Worm (Caenorhabditis elegans) whole organism, L3 larva: ENCODE results near the gene F35D11.4.

ENCODE experiments used
- ZK546.5 ChIP-seq: sonication (generic microtip); optimal IDR thresholded peaks from 2 replicates; lab custom pipeline; 2017; ENCODE audit warnings: missing biosample characterization, missing genetic modification characterization
- aly-2 ChIP-seq: fragments of 150-350 bp; optimal IDR thresholded peaks from 2 replicates; lab custom pipeline; 2014; ENCODE audit warnings: missing biosample characterization, missing genetic modification characterization
- ceh-16 ChIP-seq: sonication (generic microtip); optimal IDR thresholded peaks from 2 replicates; lab custom pipeline; 2017; ENCODE audit warnings: missing biosample characterization, missing genetic modification characterization
- ceh-82 ChIP-seq: fragments of 150-350 bp; optimal IDR thresholded peaks from 2 replicates; lab custom pipeline; 2014; ENCODE audit warnings: missing biosample characterization, missing genetic modification characterization
- ceh-9 ChIP-seq: sonication (generic microtip); optimal IDR thresholded peaks from 2 replicates; lab custom pipeline; 2018; ENCODE audit warnings: missing biosample characterization, missing genetic modification characterization
- elt-1 ChIP-seq: fragments of 150-350 bp; optimal IDR thresholded peaks from 2 replicates; lab custom pipeline; 2014; ENCODE audit warnings: missing biosample characterization, missing genetic modification characterization
- eor-1 ChIP-seq, 2 experiments: fragments of 150-350 bp; optimal IDR thresholded peaks; 2 replicates each; lab custom pipeline; 2014 to 2018; ENCODE audit warnings: missing biosample characterization in 2 of 2, missing genetic modification characterization in 2 of 2
- fkh-10 ChIP-seq: sonication (generic microtip); optimal IDR thresholded peaks from 2 replicates; lab custom pipeline; 2017; ENCODE audit warnings: missing biosample characterization, missing genetic modification reagents, missing genetic modification characterization
- fkh-2 ChIP-seq: fragments of 150-350 bp; optimal IDR thresholded peaks from 2 replicates; lab custom pipeline; 2014; ENCODE audit warnings: missing biosample characterization, missing genetic modification reagents, missing genetic modification characterization
- hmg-11 ChIP-seq: sonication (generic microtip); optimal IDR thresholded peaks from 2 replicates; lab custom pipeline; 2016; ENCODE audit warnings: missing genetic modification characterization, missing compliant biosample characterization
- jun-1 ChIP-seq: fragments of 150-350 bp; optimal IDR thresholded peaks from 2 replicates; lab custom pipeline; 2014; ENCODE audit warnings: missing biosample characterization, missing genetic modification reagents, missing genetic modification characterization
- lin-15B ChIP-seq: fragments of 150-350 bp; optimal IDR thresholded peaks from 2 replicates; lab custom pipeline; 2014; ENCODE audit warnings: missing biosample characterization, missing genetic modification characterization
- lin-39 ChIP-seq: fragments of 150-350 bp; optimal IDR thresholded peaks from 2 replicates; lab custom pipeline; 2018; ENCODE audit warnings: missing biosample characterization, missing genetic modification reagents, missing genetic modification characterization
- lsy-12 ChIP-seq: sonication (generic microtip); optimal IDR thresholded peaks from 2 replicates; lab custom pipeline; 2016; ENCODE audit warnings: mild to moderate bottlenecking, missing genetic modification characterization, missing compliant biosample characterization
- mml-1 ChIP-seq: fragments of 150-350 bp; sonication (generic microtip); optimal IDR thresholded peaks from 3 replicates; lab custom pipeline; 2014; ENCODE audit warnings: missing biosample characterization, missing genetic modification characterization
- nfya-1 ChIP-seq: sonication (generic microtip); optimal IDR thresholded peaks from 2 replicates; lab custom pipeline; 2017; ENCODE audit warnings: missing genetic modification characterization, mild to moderate bottlenecking, missing compliant biosample characterization, antibody characterized with exemption, moderate library complexity; ENCODE audit not compliant: insufficient read depth
- nhr-11 ChIP-seq: fragments of 150-350 bp; optimal IDR thresholded peaks from 2 replicates; lab custom pipeline; 2014; ENCODE audit warnings: missing biosample characterization, missing genetic modification characterization
- nhr-12 ChIP-seq: fragments of 150-350 bp; optimal IDR thresholded peaks from 2 replicates; lab custom pipeline; 2014; ENCODE audit warnings: missing biosample characterization, missing genetic modification characterization
- nhr-237 ChIP-seq: fragments of 150-350 bp; optimal IDR thresholded peaks from 2 replicates; lab custom pipeline; 2014; ENCODE audit warnings: missing biosample characterization, missing genetic modification characterization
- nhr-28 ChIP-seq: fragments of 150-350 bp; optimal IDR thresholded peaks from 2 replicates; lab custom pipeline; 2014; ENCODE audit warnings: missing biosample characterization, missing genetic modification characterization
- nhr-43 ChIP-seq: sonication (generic microtip); optimal IDR thresholded peaks from 2 replicates; lab custom pipeline; 2016; ENCODE audit warnings: mild to moderate bottlenecking, missing genetic modification characterization, missing compliant biosample characterization; ENCODE audit not compliant: poor library complexity, severe bottlenecking
- nhr-76 ChIP-seq: fragments of 150-350 bp; sonication (generic microtip); optimal IDR thresholded peaks from 5 replicates; lab custom pipeline; 2014; ENCODE audit warnings: missing biosample characterization, missing genetic modification characterization
- pha-4 ChIP-seq: fragments of 150-350 bp; optimal IDR thresholded peaks from 2 replicates; lab custom pipeline; 2014; ENCODE audit warnings: missing biosample characterization, missing genetic modification reagents, missing genetic modification characterization
- pqm-1 ChIP-seq: fragments of 150-350 bp; optimal IDR thresholded peaks from 2 replicates; lab custom pipeline; 2017; ENCODE audit warnings: missing biosample characterization, missing genetic modification characterization, inconsistent platforms
- sea-2 ChIP-seq: fragments of 150-350 bp; sonication (generic microtip); optimal IDR thresholded peaks from 4 replicates; lab custom pipeline; 2014; ENCODE audit warnings: missing biosample characterization, missing genetic modification reagents, missing genetic modification characterization
- snpc-4 ChIP-seq: fragments of 150-350 bp; optimal IDR thresholded peaks from 2 replicates; lab custom pipeline; 2014; ENCODE audit warnings: missing biosample characterization, missing genetic modification characterization
- unc-39 ChIP-seq: sonication (generic microtip); optimal IDR thresholded peaks from 4 replicates; lab custom pipeline; 2017; ENCODE audit warnings: missing biosample characterization, missing genetic modification characterization
- unc-62 ChIP-seq: fragments of 150-350 bp; sonication (generic microtip); optimal IDR thresholded peaks from 4 replicates; lab custom pipeline; 2014; ENCODE audit warnings: missing biosample characterization, missing genetic modification reagents, missing genetic modification characterization
- zag-1 ChIP-seq: fragments of 150-350 bp; optimal IDR thresholded peaks from 2 replicates; lab custom pipeline; 2014; ENCODE audit warnings: missing biosample characterization, missing genetic modification characterization
- ztf-11 ChIP-seq: fragments of 150-350 bp; optimal IDR thresholded peaks from 2 replicates; lab custom pipeline; 2014; ENCODE audit warnings: missing biosample characterization, missing genetic modification characterization
- ztf-4 ChIP-seq: fragments of 150-350 bp; optimal IDR thresholded peaks from 2 replicates; lab custom pipeline; 2014; ENCODE audit warnings: missing biosample characterization, missing genetic modification characterization

The F35D11.4 gene

DNA sequence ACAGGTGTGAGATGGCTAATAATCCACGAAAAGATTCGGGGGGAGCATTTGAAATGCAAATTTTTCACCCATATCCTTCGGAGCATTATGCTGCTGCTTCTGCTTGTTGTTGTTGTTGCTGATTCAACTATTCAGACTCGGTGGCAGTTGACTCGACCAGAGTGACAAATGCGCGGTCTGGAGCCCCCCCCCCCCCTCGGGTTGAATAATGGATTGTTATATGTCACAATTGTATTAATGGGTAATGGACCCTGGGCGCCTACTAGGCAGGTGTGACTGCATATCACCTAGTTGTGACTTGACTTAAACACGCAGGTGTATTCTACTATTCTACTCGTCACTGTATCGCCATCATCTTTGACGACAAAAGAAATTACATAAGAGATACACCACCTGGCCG is 27.6 kb upstream of the F35D11.4 start:
- TF ChIP-seq lin-39 (peak; percentile 79), lsy-12 (tag; lab: Kevin White, UChicago) (peak; percentile 25), nfya-1 (no peak), ceh-16 (tag; lab: Kevin White, UChicago) (no peak), nhr-237 (tag; lab: Kevin White, UChicago) (no peak), pqm-1 (no peak), zag-1 (tag; lab: Kevin White, UChicago) (no peak), hmg-11 (no peak)

DNA sequence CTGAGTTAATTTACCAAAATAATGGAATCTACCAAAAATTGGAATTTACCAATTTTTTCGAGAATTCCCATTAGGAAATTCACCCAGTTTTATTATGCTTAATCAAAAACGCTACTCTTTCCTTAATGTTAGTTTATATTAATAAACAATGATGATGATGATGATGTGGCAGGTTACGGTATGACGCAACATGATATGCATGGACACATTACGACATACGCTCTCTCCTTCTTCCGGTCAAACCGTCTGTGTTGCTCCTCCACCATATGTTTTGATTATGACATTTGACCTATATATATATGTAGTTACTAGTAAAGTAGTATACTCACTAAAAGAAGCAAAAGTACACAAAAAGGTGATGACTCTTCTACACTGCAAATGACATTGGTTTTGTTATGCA is 25.8 kb upstream of the F35D11.4 start:
- TF ChIP-seq nhr-237 (tag; lab: Kevin White, UChicago), result no peak
- no peak for TF ChIP-seq nhr-11
- TF ChIP-seq ztf-11 (tag; lab: Kevin White, UChicago), result no peak
- no peak for TF ChIP-seq elt-1 (tag; lab: Kevin White, UChicago)
- TF ChIP-seq ztf-4 (tag; lab: Kevin White, UChicago), result no peak
- no peak for TF ChIP-seq nhr-76

DNA sequence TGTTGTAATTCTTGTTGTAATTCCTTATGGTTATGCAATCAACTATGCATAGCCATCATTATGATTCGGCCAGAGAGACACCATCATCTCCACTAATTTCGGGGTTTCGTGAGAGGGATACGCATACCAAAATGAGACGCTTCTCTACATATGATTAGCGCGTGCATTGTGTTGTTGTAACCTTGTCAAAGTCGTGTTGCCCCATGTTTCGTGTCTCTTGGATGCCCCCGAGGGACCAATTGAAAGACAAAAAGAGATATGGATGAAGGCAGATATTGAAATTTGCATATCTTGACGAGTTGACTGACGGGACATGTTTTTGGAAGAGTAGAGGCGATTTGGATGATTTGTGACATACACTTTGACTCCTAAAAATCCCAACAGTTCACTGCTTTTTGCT is 23.9 kb upstream of the F35D11.4 start:
- no peak for TF ChIP-seq aly-2
- TF ChIP-seq unc-62 (GFP tag; lab: Kevin White, UChicago), result peak; percentile 58

DNA sequence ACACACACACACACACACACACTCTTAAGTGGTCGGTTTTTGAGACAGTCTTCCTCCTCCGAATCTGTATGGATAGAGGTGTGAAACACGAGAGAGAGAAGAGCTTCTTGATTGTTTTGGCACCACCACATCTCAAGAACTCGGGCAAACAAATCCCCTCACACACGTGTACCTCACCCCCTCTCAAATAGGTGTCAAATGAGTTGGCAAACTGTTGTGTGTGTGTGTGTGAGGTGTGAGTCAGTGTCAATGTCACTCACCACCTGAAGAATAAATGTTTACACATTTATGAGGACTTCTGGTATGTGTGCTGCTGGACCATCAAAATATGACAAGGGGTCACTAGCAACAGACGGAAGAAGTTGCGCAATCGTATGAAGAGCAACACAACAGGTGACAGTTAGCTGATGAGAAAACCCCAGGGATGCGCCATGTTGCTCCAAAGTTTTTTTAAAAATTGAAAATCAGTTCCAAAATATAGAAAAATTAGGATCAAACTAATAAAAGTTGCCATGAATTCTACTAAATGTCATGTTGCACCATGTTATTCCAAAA is 23.2 kb upstream of the F35D11.4 start:
- TF ChIP-seq pha-4 (tag; lab: Kevin White, UChicago), result peak; percentile 77
- no peak for TF ChIP-seq sea-2 (GFP tag; lab: Kevin White, UChicago)
- TF ChIP-seq lin-15B (tag; lab: Kevin White, UChicago), result no peak

DNA sequence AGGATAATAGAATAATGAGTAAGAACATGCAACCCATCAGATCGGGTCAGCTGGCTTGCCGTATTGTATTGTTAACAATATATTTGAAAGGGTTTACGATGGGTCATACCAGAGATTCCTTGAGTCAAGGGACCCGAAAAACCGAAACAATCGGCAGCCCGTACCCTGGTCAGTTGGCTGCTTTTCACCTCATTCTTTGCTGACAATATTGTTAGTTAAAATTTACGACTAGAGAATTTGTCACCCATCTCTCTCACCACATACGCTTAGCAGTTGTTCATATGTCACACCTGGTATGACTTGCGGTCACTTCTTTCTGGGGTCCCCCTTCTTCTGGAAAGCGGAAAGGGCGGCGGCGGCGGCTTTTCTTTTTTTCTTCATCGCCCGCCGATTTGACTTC is 22.1 kb upstream of the F35D11.4 start:
- TF ChIP-seq nhr-12 (tag; lab: Kevin White, UChicago) (no peak), mml-1 (no peak), jun-1 (tag; lab: Kevin White, UChicago) (no peak), ceh-82 (tag; lab: Kevin White, UChicago) (no peak), nfya-1 (no peak), ztf-4 (tag; lab: Kevin White, UChicago) (no peak), pha-4 (tag; lab: Kevin White, UChicago) (no peak), nhr-43 (tag; lab: Kevin White, UChicago) (no peak), snpc-4 (tag; lab: Kevin White, UChicago) (no peak), fkh-10 (GFP tag; lab: Kevin White, UChicago) (no peak), lin-39 (no peak), ceh-9 (no peak), unc-39 (tag; lab: Kevin White, UChicago) (no peak)

DNA sequence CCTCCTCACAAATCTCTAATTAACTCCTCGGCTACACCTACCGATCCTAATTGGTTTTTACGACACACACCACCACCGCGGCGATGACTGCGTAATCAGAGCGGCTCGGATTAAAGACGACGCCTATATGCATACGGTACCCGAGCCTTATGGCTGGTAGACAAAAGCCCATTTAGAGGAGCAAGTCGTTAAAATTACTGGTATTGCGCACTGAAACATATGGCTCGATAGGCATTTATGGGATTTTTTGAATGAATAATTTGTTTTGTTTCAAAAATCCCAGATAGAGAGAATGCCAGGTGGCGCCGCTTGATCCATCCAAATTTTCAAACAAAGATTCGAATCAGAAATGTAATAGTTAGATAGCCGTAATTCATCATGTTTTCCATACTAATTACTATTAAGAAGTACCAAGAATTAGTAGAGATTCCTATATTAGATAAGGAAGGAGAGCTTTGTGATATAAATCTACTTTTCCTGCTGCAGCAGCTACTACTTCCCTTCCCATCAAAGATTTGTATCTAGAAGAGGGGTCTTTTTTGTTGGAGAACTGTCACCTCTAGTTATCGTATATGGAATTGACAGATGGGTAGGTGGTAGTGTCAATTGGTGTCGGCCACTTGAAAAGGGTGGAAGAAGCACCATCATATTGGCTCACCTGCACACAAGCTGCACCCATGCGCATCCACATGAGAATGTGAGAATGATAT is 19.9 kb upstream of the F35D11.4 start:
- TF ChIP-seq nhr-76 (no peak), elt-1 (tag; lab: Kevin White, UChicago) (peak; percentile 83)

DNA sequence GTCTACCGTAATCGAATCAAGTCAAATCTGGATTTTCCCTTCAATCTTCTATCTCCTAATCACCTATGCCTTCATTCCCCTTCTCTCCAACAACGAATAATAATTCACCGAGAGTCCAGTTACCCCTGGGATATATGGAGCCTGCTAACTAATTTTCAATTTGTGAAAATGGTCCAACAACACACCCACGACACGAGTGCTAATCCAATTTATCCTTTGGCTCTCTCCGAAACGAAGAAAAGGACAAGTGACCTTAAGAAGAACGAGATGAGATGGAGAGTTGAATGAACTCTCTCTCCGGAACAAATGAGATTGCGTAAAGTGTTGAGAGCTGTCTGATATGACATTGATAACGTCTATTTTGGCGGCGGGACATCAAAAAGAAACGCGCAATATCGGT is 18.9 kb upstream of the F35D11.4 start:
- TF ChIP-seq unc-39 (tag; lab: Kevin White, UChicago) (no peak), sea-2 (GFP tag; lab: Kevin White, UChicago) (no peak)

DNA sequence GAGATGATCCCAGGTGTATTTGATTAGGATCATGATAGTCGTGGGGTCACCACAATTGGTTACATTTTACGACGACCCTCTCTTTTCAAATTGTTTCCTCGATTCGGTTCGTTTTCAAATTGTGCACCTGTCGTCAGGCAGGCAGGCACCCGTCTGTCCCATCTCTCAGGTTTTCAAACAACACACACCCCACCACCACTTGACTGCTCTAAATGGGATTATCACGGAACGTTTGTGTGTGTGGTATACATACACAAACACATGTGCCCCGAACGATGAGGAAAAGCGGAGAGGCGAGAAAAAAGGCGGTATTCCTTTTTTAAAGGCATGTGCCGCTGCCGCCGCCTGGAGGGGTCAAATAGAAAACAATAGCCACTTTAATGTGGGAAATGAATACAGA is 17.9 kb upstream of the F35D11.4 start:
- TF ChIP-seq eor-1 (tag; optimal IDR thresholded peaks at IDR 0.05; lab: Kevin White, UChicago) (no peak), sea-2 (GFP tag; lab: Kevin White, UChicago) (no peak), aly-2 (no peak), ZK546.5 (tag; lab: Kevin White, UChicago) (no peak), nhr-28 (tag; lab: Kevin White, UChicago) (no peak), snpc-4 (tag; lab: Kevin White, UChicago) (no peak), fkh-2 (no peak)
- TF ChIP-seq, all 47 proteins: peak for 0
